Worm (Caenorhabditis elegans): ENCODE results near the gene kin-9.

kin-9 gene

ce11 chrX:8479050-8479449, 46.6 kb downstream of the kin-9 start:
- TF ChIP-seq dao-5 (tag; optimal IDR thresholded peaks at IDR 0.05), result no peak
- no peak for TF ChIP-seq W03F9.2 (tag; optimal IDR thresholded peaks at IDR 0.05)
- TF ChIP-seq him-1 (tag; optimal IDR thresholded peaks at IDR 0.05), result no peak

ce11 chrX:8481716-8482115, 49.3 kb downstream of the kin-9 start:
- TF ChIP-seq him-1 (tag; optimal IDR thresholded peaks at IDR 0.05), result no peak
- no peak for TF ChIP-seq W03F9.2 (tag; optimal IDR thresholded peaks at IDR 0.05)
- TF ChIP-seq dao-5 (tag; optimal IDR thresholded peaks at IDR 0.05), result no peak

- TF ChIP-seq him-1 (tag; optimal IDR thresholded peaks at IDR 0.05) (no peak), W03F9.2 (tag; optimal IDR thresholded peaks at IDR 0.05) (no peak), dao-5 (tag; optimal IDR thresholded peaks at IDR 0.05) (no peak)
These were observed 51.5 kb downstream of the kin-9 start for ce11 chrX:8483951-8484350.

- TF ChIP-seq W03F9.2 (tag; optimal IDR thresholded peaks at IDR 0.05) (no peak), dao-5 (tag; optimal IDR thresholded peaks at IDR 0.05) (no peak), him-1 (tag; optimal IDR thresholded peaks at IDR 0.05) (no peak)
These were observed 52.9 kb downstream of the kin-9 start for ce11 chrX:8485392-8485791.
